Fruit fly (Drosophila melanogaster) whole organism, embryonic: ENCODE results near the gene CG31327.

Experiments
- ATbp ChIP-seq: fragments of 200-800 bp; sonication (Bioruptor generic); optimal IDR thresholded peaks from 2 replicates; lab custom pipeline; 2017; ENCODE audit warnings: missing biosample characterization, mild to moderate bottlenecking, missing genetic modification characterization, missing genetic modification reagents
- BEAF-32 ChIP-seq: fragments of 200-800 bp; sonication (Bioruptor generic); optimal IDR thresholded peaks from 3 replicates; lab custom pipeline; 2017; ENCODE audit warnings: missing biosample characterization, missing genetic modification characterization, mild to moderate bottlenecking, moderate library complexity, missing genetic modification reagents
- CG10979 ChIP-seq: fragments of 200-800 bp; sonication (Bioruptor generic); optimal IDR thresholded peaks from 2 replicates; lab custom pipeline; 2018; ENCODE audit warnings: missing biosample characterization, mild to moderate bottlenecking, missing genetic modification characterization, moderate library complexity
- CG15601 ChIP-seq: fragments of 200-800 bp; sonication (Bioruptor generic); optimal IDR thresholded peaks from 3 replicates; lab custom pipeline; 2019; ENCODE audit warnings: missing biosample characterization, mild to moderate bottlenecking, missing genetic modification characterization, moderate library complexity
- CG32772 ChIP-seq: fragments of 200-800 bp; sonication (Bioruptor generic); IDR thresholded peaks from 2 replicates; pipeline ENCODE4 v1.3.6; 2022; ENCODE audit warnings: missing biosample characterization, missing genetic modification characterization
- CG6813 ChIP-seq: fragments of 200-800 bp; sonication (Bioruptor generic); optimal IDR thresholded peaks from 2 replicates; lab custom pipeline; 2017; ENCODE audit warnings: missing biosample characterization, missing genetic modification characterization, mild to moderate bottlenecking, moderate library complexity, missing genetic modification reagents
- CG8290 ChIP-seq, 3 experiments: fragments of 200-800 bp; sonication (Bioruptor generic); optimal IDR thresholded peaks; 2 replicates each; lab custom pipeline; 2016 to 2019; ENCODE audit warnings: missing biosample characterization in 3 of 3, missing genetic modification characterization in 3 of 3, mild to moderate bottlenecking in 2 of 3, moderate library complexity in 1 of 3
- CG9876 ChIP-seq: fragments of 200-800 bp; sonication (Bioruptor generic); optimal IDR thresholded peaks from 2 replicates; lab custom pipeline; 2016; ENCODE audit warnings: missing biosample characterization, missing genetic modification characterization
- Drgx ChIP-seq: fragments of 200-800 bp; sonication (Bioruptor generic); IDR thresholded peaks from 2 replicates; pipeline ENCODE4 v1.3.6; 2022; ENCODE audit warnings: missing biosample characterization, missing genetic modification characterization
- Optix ChIP-seq: fragments of 200-800 bp; sonication (Bioruptor generic); IDR thresholded peaks from 3 replicates; pipeline ENCODE4 v1.3.6; 2022; ENCODE audit warnings: missing biosample characterization, missing genetic modification characterization
- crol ChIP-seq: fragments of 200-800 bp; sonication (Bioruptor generic); IDR thresholded peaks from 2 replicates; pipeline ENCODE4 v1.3.6; 2022; ENCODE audit warnings: missing biosample characterization, missing genetic modification characterization

- TF ChIP-seq Drgx (0 out of 2 replicates have a peak, but pooled peaks have one; percentile 19), CG6813 (no peak), CG9876 (GFP tag; lab: Kevin White, UChicago) (no peak), ATbp (GFP tag; lab: Kevin White, UChicago) (no peak), BEAF-32 (GFP tag; lab: Kevin White, UChicago) (peak; percentile 34), crol (GFP tag; lab: Robert Waterston, UW) (no peak), CG8290 (GFP tag; optimal IDR thresholded peaks at IDR 0.05; lab: Kevin White, UChicago) (peak; percentile 80), CG8290 (tag; optimal IDR thresholded peaks at IDR 0.05; lab: Kevin White, UChicago) (peak in 1 of 2 experiments; percentile 38), CG32772 (GFP tag; lab: Robert Waterston, UW) (peak; percentile 39), CG15601 (peak; percentile 59), Optix (no peak), CG10979 (tag; lab: Kevin White, UChicago) (peak; percentile 60)
Observed at dm6 chr3R:14122347-14122812, 37.7 kb downstream of the CG31327 start, which contains the start of the genes Abi and twf.
